Fruit fly (Drosophila melanogaster) whole organism, prepupa: Measurements from ENCODE around the gene CG46311.

ENCODE experiments used
- Blimp-1 ChIP-seq: fragments of 200-800 bp; sonication (Bioruptor generic); optimal IDR thresholded peaks from 3 replicates; lab custom pipeline; 2017; ENCODE audit warnings: missing biosample characterization, missing genetic modification characterization, mild to moderate bottlenecking, moderate library complexity, missing genetic modification reagents
- CG10631 ChIP-seq: fragments of 200-800 bp; sonication (Bioruptor generic); optimal IDR thresholded peaks from 2 replicates; lab custom pipeline; 2016; ENCODE audit warnings: missing biosample characterization, missing genetic modification characterization
- CG10669 ChIP-seq: fragments of 200-800 bp; sonication (Bioruptor generic); optimal IDR thresholded peaks from 3 replicates; lab custom pipeline; 2018; ENCODE audit warnings: missing biosample characterization, mild to moderate bottlenecking, missing genetic modification characterization, moderate library complexity
- CG11294 ChIP-seq: fragments of 200-800 bp; sonication (Bioruptor generic); IDR thresholded peaks from 2 replicates; pipeline ENCODE4 v1.3.6; 2022; ENCODE audit warnings: missing biosample characterization, missing genetic modification characterization
- CG11762 ChIP-seq: fragments of 200-800 bp; sonication (Bioruptor generic); optimal IDR thresholded peaks from 3 replicates; lab custom pipeline; 2016; ENCODE audit warnings: missing biosample characterization, missing genetic modification characterization; ENCODE audit not compliant: insufficient read depth
- CG11902 ChIP-seq: fragments of 200-800 bp; sonication (Bioruptor generic); optimal IDR thresholded peaks from 3 replicates; lab custom pipeline; 2016; ENCODE audit warnings: missing biosample characterization, missing genetic modification characterization
- CG15336 ChIP-seq: fragments of 200-800 bp; sonication (Bioruptor generic); IDR thresholded peaks from 2 replicates; pipeline ENCODE4 v1.3.6; 2022; ENCODE audit warnings: missing biosample characterization, missing genetic modification characterization
- CG1621 ChIP-seq: fragments of 200-800 bp; sonication (Bioruptor generic); optimal IDR thresholded peaks from 3 replicates; lab custom pipeline; 2018; ENCODE audit warnings: missing biosample characterization, mild to moderate bottlenecking, missing genetic modification characterization
- CG16779 ChIP-seq: fragments of 200-800 bp; sonication (Bioruptor generic); optimal IDR thresholded peaks from 3 replicates; lab custom pipeline; 2017; ENCODE audit warnings: missing biosample characterization, mild to moderate bottlenecking, missing genetic modification characterization
- CG3032 ChIP-seq: fragments of 200-800 bp; optimal IDR thresholded peaks from 2 replicates; lab custom pipeline; 2019; ENCODE audit warnings: missing biosample characterization, mild to moderate bottlenecking, missing genetic modification characterization, moderate library complexity
- CG32006 ChIP-seq: fragments of 200-800 bp; sonication (Bioruptor generic); optimal IDR thresholded peaks from 3 replicates; lab custom pipeline; 2017; ENCODE audit warnings: missing biosample characterization, mild to moderate bottlenecking, missing genetic modification characterization
- CG34406 ChIP-seq: fragments of 200-800 bp; sonication (Bioruptor generic); optimal IDR thresholded peaks from 3 replicates; lab custom pipeline; 2016; ENCODE audit warnings: missing biosample characterization, missing genetic modification characterization
- CG3919 ChIP-seq: fragments of 200-800 bp; sonication (Bioruptor generic); optimal IDR thresholded peaks from 3 replicates; lab custom pipeline; 2016; ENCODE audit warnings: missing biosample characterization, missing genetic modification characterization
- CG6163 ChIP-seq: fragments of 200-800 bp; sonication (Bioruptor generic); IDR thresholded peaks from 3 replicates; pipeline ENCODE4 v1.3.6; 2022; ENCODE audit warnings: missing biosample characterization, missing genetic modification characterization
- CG6276 ChIP-seq: fragments of 200-800 bp; sonication (Bioruptor generic); optimal IDR thresholded peaks from 2 replicates; lab custom pipeline; 2017; ENCODE audit warnings: missing biosample characterization, mild to moderate bottlenecking, missing genetic modification characterization
- CG6792 ChIP-seq: fragments of 200-800 bp; sonication (Bioruptor generic); optimal IDR thresholded peaks from 3 replicates; lab custom pipeline; 2016; ENCODE audit warnings: missing biosample characterization, missing genetic modification characterization
- CG6808 ChIP-seq: fragments of 200-800 bp; sonication (Bioruptor generic); optimal IDR thresholded peaks from 3 replicates; lab custom pipeline; 2017; ENCODE audit warnings: missing biosample characterization, missing genetic modification characterization, mild to moderate bottlenecking, moderate library complexity, missing genetic modification reagents
- CG6854 ChIP-seq: fragments of 200-800 bp; sonication (Bioruptor generic); optimal IDR thresholded peaks from 2 replicates; lab custom pipeline; 2017; ENCODE audit warnings: missing biosample characterization, mild to moderate bottlenecking, missing genetic modification characterization
- CG8119 ChIP-seq: fragments of 200-800 bp; sonication (Bioruptor generic); IDR thresholded peaks from 3 replicates; pipeline ENCODE4 v1.3.6; 2022; ENCODE audit warnings: missing biosample characterization, missing genetic modification characterization
- CG8319 ChIP-seq: fragments of 200-800 bp; sonication (Bioruptor generic); optimal IDR thresholded peaks from 3 replicates; lab custom pipeline; 2016; ENCODE audit warnings: missing biosample characterization, missing genetic modification characterization
- CG8632 ChIP-seq: fragments of 200-800 bp; sonication (Bioruptor generic); optimal IDR thresholded peaks from 3 replicates; lab custom pipeline; 2016; ENCODE audit warnings: missing biosample characterization, missing genetic modification characterization
- CG9139 ChIP-seq: fragments of 200-800 bp; sonication (Bioruptor generic); optimal IDR thresholded peaks from 3 replicates; lab custom pipeline; 2017; ENCODE audit warnings: missing biosample characterization, mild to moderate bottlenecking, missing genetic modification characterization
- Eip78C ChIP-seq: fragments of 200-800 bp; sonication (Bioruptor generic); peaks from one replicate; lab custom pipeline; 2016; ENCODE audit warnings: missing biosample characterization, missing genetic modification characterization
- Ets21C ChIP-seq: fragments of 200-800 bp; sonication (Bioruptor generic); optimal IDR thresholded peaks from 3 replicates; lab custom pipeline; 2016; ENCODE audit warnings: missing biosample characterization, missing genetic modification characterization
- Ets96B ChIP-seq: fragments of 200-800 bp; optimal IDR thresholded peaks from 2 replicates; lab custom pipeline; 2019; ENCODE audit warnings: missing biosample characterization, mild to moderate bottlenecking, missing genetic modification characterization, moderate library complexity
- Gug ChIP-seq: fragments of 200-800 bp; sonication (Bioruptor generic); IDR thresholded peaks from 2 replicates; pipeline ENCODE4 v1.3.6; 2022; ENCODE audit warnings: missing biosample characterization, missing genetic modification characterization
- Hr38 ChIP-seq: sonication (Bioruptor generic); optimal IDR thresholded peaks from 2 replicates; lab custom pipeline; 2016; ENCODE audit warnings: missing biosample characterization, missing genetic modification characterization
- Hr4 ChIP-seq: fragments of 200-800 bp; sonication (Bioruptor generic); optimal IDR thresholded peaks from 3 replicates; lab custom pipeline; 2016; ENCODE audit warnings: missing biosample characterization, missing genetic modification characterization
- Lpt ChIP-seq: fragments of 200-800 bp; sonication (Bioruptor generic); optimal IDR thresholded peaks from 3 replicates; lab custom pipeline; 2016; ENCODE audit warnings: missing biosample characterization, missing genetic modification characterization
- OdsH ChIP-seq: fragments of 200-800 bp; sonication (Bioruptor generic); optimal IDR thresholded peaks from 3 replicates; lab custom pipeline; 2016; ENCODE audit warnings: missing biosample characterization, missing genetic modification characterization
- Smox ChIP-seq: fragments of 200-800 bp; sonication (Bioruptor generic); optimal IDR thresholded peaks from 3 replicates; lab custom pipeline; 2016; ENCODE audit warnings: missing biosample characterization, missing genetic modification characterization
- Sox102F ChIP-seq: fragments of 200-800 bp; sonication (Bioruptor generic); optimal IDR thresholded peaks from 2 replicates; lab custom pipeline; 2016; ENCODE audit warnings: missing biosample characterization, mild to moderate bottlenecking, missing genetic modification characterization
- Sox14 ChIP-seq: fragments of 200-800 bp; sonication (Bioruptor generic); optimal IDR thresholded peaks from 3 replicates; lab custom pipeline; 2016; ENCODE audit warnings: missing biosample characterization, missing genetic modification characterization
- Sox15 ChIP-seq: fragments of 200-800 bp; sonication (Bioruptor generic); optimal IDR thresholded peaks from 3 replicates; lab custom pipeline; 2016; ENCODE audit warnings: missing biosample characterization, missing genetic modification characterization
- acj6 ChIP-seq: fragments of 200-800 bp; sonication (Bioruptor generic); optimal IDR thresholded peaks from 3 replicates; lab custom pipeline; 2016; ENCODE audit warnings: missing biosample characterization, missing genetic modification characterization
- cyc ChIP-seq: fragments of 200-800 bp; sonication (Bioruptor generic); optimal IDR thresholded peaks from 3 replicates; lab custom pipeline; 2016; ENCODE audit warnings: missing biosample characterization, missing genetic modification characterization
- dac ChIP-seq: fragments of 200-800 bp; sonication (Bioruptor generic); optimal IDR thresholded peaks from 2 replicates; lab custom pipeline; 2017; ENCODE audit warnings: missing biosample characterization, mild to moderate bottlenecking, missing genetic modification characterization
- dsx ChIP-seq: fragments of 200-800 bp; optimal IDR thresholded peaks from 3 replicates; lab custom pipeline; 2019; ENCODE audit warnings: missing biosample characterization, mild to moderate bottlenecking, missing genetic modification characterization, moderate library complexity; ENCODE audit not compliant: poor library complexity, severe bottlenecking
- eg ChIP-seq: fragments of 200-800 bp; sonication (Bioruptor generic); IDR thresholded peaks from 3 replicates; pipeline ENCODE4 v1.3.6; 2022; ENCODE audit warnings: missing biosample characterization, missing genetic modification characterization
- esn ChIP-seq: fragments of 200-800 bp; sonication (Bioruptor generic); optimal IDR thresholded peaks from 2 replicates; lab custom pipeline; 2016; ENCODE audit warnings: missing biosample characterization, mild to moderate bottlenecking, missing genetic modification characterization, moderate library complexity
- fd59A ChIP-seq: fragments of 200-800 bp; sonication (Bioruptor generic); optimal IDR thresholded peaks from 2 replicates; lab custom pipeline; 2017; ENCODE audit warnings: missing biosample characterization, mild to moderate bottlenecking, missing genetic modification characterization, missing genetic modification reagents
- fd85E ChIP-seq: fragments of 200-800 bp; sonication (Bioruptor generic); optimal IDR thresholded peaks from 3 replicates; lab custom pipeline; 2016; ENCODE audit warnings: missing biosample characterization, missing genetic modification characterization
- fkh ChIP-seq: fragments of 200-800 bp; sonication (Bioruptor generic); optimal IDR thresholded peaks from 3 replicates; lab custom pipeline; 2017; ENCODE audit warnings: missing biosample characterization, mild to moderate bottlenecking, missing genetic modification characterization, moderate library complexity
- lz ChIP-seq: fragments of 200-800 bp; sonication (Bioruptor generic); optimal IDR thresholded peaks from 3 replicates; lab custom pipeline; 2016; ENCODE audit warnings: missing biosample characterization, missing genetic modification characterization
- net ChIP-seq: fragments of 200-800 bp; sonication (Bioruptor generic); optimal IDR thresholded peaks from 3 replicates; lab custom pipeline; 2016; ENCODE audit warnings: missing biosample characterization, missing genetic modification characterization
- pdm3 ChIP-seq: fragments of 200-800 bp; sonication (Bioruptor generic); optimal IDR thresholded peaks from 3 replicates; lab custom pipeline; 2016; ENCODE audit warnings: missing biosample characterization, missing genetic modification characterization
- spab ChIP-seq: fragments of 200-800 bp; sonication (Bioruptor generic); optimal IDR thresholded peaks from 2 replicates; lab custom pipeline; 2017; ENCODE audit warnings: missing biosample characterization, mild to moderate bottlenecking, missing genetic modification characterization, missing genetic modification reagents
- ss ChIP-seq, 2 experiments: fragments of 200-800 bp; sonication (Bioruptor generic); optimal IDR thresholded peaks; 2 replicates in 1 of 2; 3 replicates in 1 of 2; lab custom pipeline; 2017 to 2018; ENCODE audit warnings: mild to moderate bottlenecking in 2 of 2, missing biosample characterization in 2 of 2, missing genetic modification characterization in 2 of 2, moderate library complexity in 1 of 2
- svp ChIP-seq: fragments of 200-800 bp; sonication (Bioruptor generic); peaks from one replicate; lab custom pipeline; 2016; ENCODE audit warnings: missing biosample characterization, missing genetic modification characterization
- topi ChIP-seq: fragments of 200-800 bp; sonication (Bioruptor generic); optimal IDR thresholded peaks from 3 replicates; lab custom pipeline; 2016; ENCODE audit warnings: missing biosample characterization, missing genetic modification characterization
- vri ChIP-seq: fragments of 200-800 bp; sonication (Bioruptor generic); optimal IDR thresholded peaks from 3 replicates; lab custom pipeline; 2016; ENCODE audit warnings: missing biosample characterization, mild to moderate bottlenecking, missing genetic modification characterization

The CG46311 gene

dm6 chrX:13616417-13617050 is 52.9 kb downstream of the CG46311 start, which contains the start of the genes tth and Tango2:
Gene tth (minus strand): TSS chrX:13616586.
Gene Tango2 (plus strand): TSS chrX:13616989.
- TF ChIP-seq CG6808 (peak; percentile 51), Hr4 (peak; percentile 86), acj6 (GFP tag; lab: Kevin White, UChicago) (peak; percentile 89), CG8632 (GFP tag; lab: Kevin White, UChicago) (peak; percentile 81), topi (peak; percentile 89), Lpt (GFP tag; lab: Kevin White, UChicago) (peak; percentile 71), lz (peak; percentile 92), CG11762 (peak; percentile 56), CG8319 (peak; percentile 38), Hr38 (GFP tag; lab: Kevin White, UChicago) (no peak), CG6276 (no peak), CG1621 (peak; percentile 47), Ets21C (GFP tag; lab: Kevin White, UChicago) (peak; percentile 80), CG10631 (GFP tag; lab: Kevin White, UChicago) (peak; percentile 84), CG11294 (GFP tag; lab: Robert Waterston, UW) (peak; percentile 58), cyc (peak; percentile 79), dac (GFP tag; lab: Kevin White, UChicago) (no peak), fd85E (GFP tag; lab: Kevin White, UChicago) (peak; percentile 22), Sox102F (no peak), CG6163 (GFP tag; lab: Robert Waterston, UW) (peak; percentile 84), eg (GFP tag; lab: Robert Waterston, UW) (peak; percentile 83), CG34406 (GFP tag; lab: Kevin White, UChicago) (peak; percentile 70), Sox14 (GFP tag; lab: Kevin White, UChicago) (peak; percentile 85), pdm3 (GFP tag; lab: Kevin White, UChicago) (peak; percentile 93), Gug (peak; percentile 86), Eip78C (GFP tag; lab: Kevin White, UChicago) (peak; percentile 96), dsx (peak; percentile 77), esn (peak; percentile 93), vri (GFP tag; lab: Kevin White, UChicago) (no peak), CG8119 (GFP tag; lab: Robert Waterston, UW) (peak; percentile 89), Sox15 (GFP tag; lab: Kevin White, UChicago) (peak; percentile 76), CG11902 (GFP tag; lab: Kevin White, UChicago) (peak; percentile 58), net (GFP tag; lab: Kevin White, UChicago) (peak; percentile 77), CG16779 (no peak), svp (GFP tag; lab: Kevin White, UChicago) (peak; percentile 94), spab (GFP tag; lab: Kevin White, UChicago) (no peak), Smox (peak; percentile 90), Blimp-1 (GFP tag; lab: Kevin White, UChicago) (peak; percentile 43), fd59A (peak; percentile 68), CG9139 (GFP tag; lab: Kevin White, UChicago) (no peak), fkh (GFP tag; lab: Kevin White, UChicago) (peak; percentile 29), CG3032 (tag; lab: Kevin White, UChicago) (peak; percentile 82), Ets96B (tag; lab: Kevin White, UChicago) (peak; percentile 70), CG6792 (peak; percentile 80), CG32006 (GFP tag; lab: Kevin White, UChicago) (peak; percentile 87), CG10669 (GFP tag; lab: Kevin White, UChicago) (peak; percentile 73), CG3919 (GFP tag; lab: Kevin White, UChicago) (peak; percentile 78), OdsH (GFP tag; lab: Kevin White, UChicago) (peak; percentile 87), CG15336 (peak; percentile 87), ss (GFP tag; optimal IDR thresholded peaks at IDR 0.05; lab: Kevin White, UChicago) (peak; percentile 56 to 78), CG6854 (GFP tag; lab: Kevin White, UChicago) (no peak)
